Worm (Caenorhabditis elegans) whole organism, L4 larva: ENCODE measurements around the gene Y39A1A.31.

Experiments used
- F26F4.8 ChIP-seq: fragments of 200-800 bp; sonication (Bioruptor generic); conservative IDR thresholded peaks from 2 replicates; pipeline ENCODE4 v1.3.6; 2022; ENCODE audit warnings: missing genetic modification characterization, missing compliant biosample characterization
- T26A8.4 ChIP-seq: fragments of 200-800 bp; sonication (Bioruptor generic); IDR thresholded peaks from 2 replicates; pipeline ENCODE4 v1.3.6; 2022; ENCODE audit warnings: missing genetic modification characterization, missing compliant biosample characterization
- Y5F2A.4 ChIP-seq: fragments of 200-800 bp; sonication (Bioruptor generic); optimal IDR thresholded peaks from 2 replicates; lab custom pipeline; 2018; ENCODE audit warnings: mild to moderate bottlenecking, missing genetic modification characterization, missing compliant biosample characterization
- ZK546.5 ChIP-seq, 2 experiments: sonication (generic microtip); optimal IDR thresholded peaks; 2 replicates each; lab custom pipeline; 2017; ENCODE audit warnings: missing biosample characterization in 2 of 2, missing genetic modification characterization in 2 of 2
- aha-1 ChIP-seq: fragments of 150-350 bp; peaks from one replicate; lab custom pipeline; 2014; ENCODE audit warnings: missing biosample characterization, missing genetic modification characterization
- daf-8 ChIP-seq: fragments of 200-800 bp; sonication (Bioruptor generic); IDR thresholded peaks from 2 replicates; pipeline ENCODE4 v1.3.6; 2022; ENCODE audit warnings: missing genetic modification characterization, missing compliant biosample characterization
- dmd-9 ChIP-seq: fragments of 200-800 bp; sonication (Bioruptor generic); IDR thresholded peaks from 2 replicates; pipeline ENCODE4 v1.3.6; 2022; ENCODE audit warnings: missing genetic modification reagents, missing genetic modification characterization, missing compliant biosample characterization
- egl-27 ChIP-seq: sonication (generic microtip); optimal IDR thresholded peaks from 3 replicates; lab custom pipeline; 2017; ENCODE audit warnings: missing biosample characterization, missing genetic modification reagents, missing genetic modification characterization
- lin-15B ChIP-seq: fragments of 150-350 bp; sonication (generic microtip); optimal IDR thresholded peaks from 3 replicates; lab custom pipeline; 2014; ENCODE audit warnings: missing biosample characterization, missing genetic modification characterization
- lsy-2 ChIP-seq, 2 experiments: fragments of 150-350 bp in 1 of 2; sonication (generic microtip) in 1 of 2; optimal IDR thresholded peaks; 2 replicates each; lab custom pipeline; 2014 to 2017; ENCODE audit warnings: missing biosample characterization in 2 of 2, missing genetic modification characterization in 2 of 2
- mdt-29 ChIP-seq: fragments of 200-800 bp; sonication (Bioruptor generic); IDR thresholded peaks from 2 replicates; pipeline ENCODE4 v1.3.6; 2022; ENCODE audit warnings: missing genetic modification reagents, missing genetic modification characterization, missing compliant biosample characterization
- mep-1 ChIP-seq: fragments of 150-350 bp; sonication (generic microtip); optimal IDR thresholded peaks from 3 replicates; lab custom pipeline; 2014; ENCODE audit warnings: missing biosample characterization, missing genetic modification characterization
- mes-2 ChIP-seq: sonication (generic microtip); optimal IDR thresholded peaks from 2 replicates; lab custom pipeline; 2016; ENCODE audit warnings: missing genotype, mild to moderate bottlenecking, missing genetic modification characterization, missing compliant biosample characterization; ENCODE audit not compliant: poor library complexity, severe bottlenecking
- nhr-28 ChIP-seq: fragments of 150-350 bp; optimal IDR thresholded peaks from 2 replicates; lab custom pipeline; 2014; ENCODE audit warnings: missing biosample characterization, missing genetic modification characterization
- nhr-41 ChIP-seq: fragments of 200-800 bp; sonication (Bioruptor generic); IDR thresholded peaks from 2 replicates; pipeline ENCODE4 v1.3.6; 2022; ENCODE audit warnings: missing genetic modification reagents, missing genetic modification characterization, missing compliant biosample characterization
- nhr-42 ChIP-seq: fragments of 200-800 bp; sonication (Bioruptor generic); IDR thresholded peaks from 2 replicates; pipeline ENCODE4 v1.3.6; 2022; ENCODE audit warnings: missing genetic modification characterization, missing compliant biosample characterization
- nhr-6 ChIP-seq: fragments of 150-350 bp; optimal IDR thresholded peaks from 2 replicates; lab custom pipeline; 2014; ENCODE audit warnings: missing biosample characterization, missing genetic modification characterization
- pha-4 ChIP-seq, 2 experiments: fragments of 150-350 bp in 1 of 2; fragments of 200-800 bp in 1 of 2; sonication (Bioruptor generic) in 1 of 2; IDR thresholded peaks in 1 of 2; optimal IDR thresholded peaks in 1 of 2; 2 replicates each; pipeline versions ENCODE4 v1.3.6 to Lab custom; 2014 to 2022; ENCODE audit warnings: missing genetic modification characterization in 2 of 2, missing genetic modification reagents in 2 of 2, missing biosample characterization in 1 of 2, missing compliant biosample characterization in 1 of 2
- php-3 ChIP-seq: fragments of 200-800 bp; sonication (Bioruptor generic); IDR thresholded peaks from 2 replicates; pipeline ENCODE4 v1.3.6; 2022; ENCODE audit warnings: missing genetic modification reagents, missing genetic modification characterization, missing compliant biosample characterization
- snpc-4 ChIP-seq: fragments of 150-350 bp; optimal IDR thresholded peaks from 2 replicates; lab custom pipeline; 2014; ENCODE audit warnings: missing biosample characterization, missing genetic modification characterization
- tag-97 ChIP-seq: fragments of 200-800 bp; sonication (Bioruptor generic); IDR thresholded peaks from 2 replicates; pipeline ENCODE4 v1.3.6; 2022; ENCODE audit warnings: missing genetic modification characterization, missing compliant biosample characterization
- unc-130 ChIP-seq: sonication (generic microtip); optimal IDR thresholded peaks from 2 replicates; lab custom pipeline; 2016; ENCODE audit warnings: missing genetic modification reagents, missing genetic modification characterization, missing compliant biosample characterization
- unc-62 ChIP-seq, 3 experiments: fragments of 150-350 bp in 1 of 3; sonication (generic microtip); optimal IDR thresholded peaks in 2 of 3; peaks in 1 of 3; 1 replicate in 1 of 3; 2 replicates in 2 of 3; lab custom pipeline; 2014 to 2017; ENCODE audit warnings: missing biosample characterization in 3 of 3, missing genetic modification characterization in 3 of 3, missing genetic modification reagents in 3 of 3, missing genotype in 1 of 3

Gene Y39A1A.31

ce11 chrIII:10642781-10643180 lies 46.2 kb downstream of the Y39A1A.31 start, which contains the start of the genes dhs-11 and orc-1 (continued):
- TF ChIP-seq aha-1 (tag; lab: Kevin White, UChicago) (peak; percentile 67), mdt-29 (no peak), mep-1 (peak; percentile 26), nhr-41 (GFP tag; lab: Robert Waterston, UW) (no peak), nhr-28 (peak; percentile 9), nhr-42 (GFP tag; lab: Robert Waterston, UW) (no peak), dmd-9 (no peak), Y5F2A.4 (GFP tag; lab: Kevin White, UChicago) (no peak), nhr-6 (peak; percentile 47), snpc-4 (tag; lab: Kevin White, UChicago) (no peak), lin-15B (tag; lab: Kevin White, UChicago) (no peak), tag-97 (GFP tag; lab: Robert Waterston, UW) (no peak), unc-130 (GFP tag; lab: Kevin White, UChicago) (peak; percentile 32), ZK546.5 (tag; optimal IDR thresholded peaks at IDR 0.05; lab: Kevin White, UChicago) (no peak), php-3 (GFP tag; lab: Robert Waterston, UW) (no peak), pha-4 (GFP tag; IDR thresholded peaks at IDR 0.05; lab: Robert Waterston, UW) (no peak), pha-4 (tag; optimal IDR thresholded peaks at IDR 0.05; lab: Kevin White, UChicago) (no peak), mes-2 (tag; lab: Kevin White, UChicago) (peak; percentile 68), F26F4.8 (GFP tag; lab: Robert Waterston, UW) (no peak), lsy-2 (tag; optimal IDR thresholded peaks at IDR 0.05; lab: Kevin White, UChicago) (peak; percentile 69 to 99), T26A8.4 (GFP tag; lab: Robert Waterston, UW) (no peak)
- TF ChIP-seq, all 104 proteins: peak for 13

DNA sequence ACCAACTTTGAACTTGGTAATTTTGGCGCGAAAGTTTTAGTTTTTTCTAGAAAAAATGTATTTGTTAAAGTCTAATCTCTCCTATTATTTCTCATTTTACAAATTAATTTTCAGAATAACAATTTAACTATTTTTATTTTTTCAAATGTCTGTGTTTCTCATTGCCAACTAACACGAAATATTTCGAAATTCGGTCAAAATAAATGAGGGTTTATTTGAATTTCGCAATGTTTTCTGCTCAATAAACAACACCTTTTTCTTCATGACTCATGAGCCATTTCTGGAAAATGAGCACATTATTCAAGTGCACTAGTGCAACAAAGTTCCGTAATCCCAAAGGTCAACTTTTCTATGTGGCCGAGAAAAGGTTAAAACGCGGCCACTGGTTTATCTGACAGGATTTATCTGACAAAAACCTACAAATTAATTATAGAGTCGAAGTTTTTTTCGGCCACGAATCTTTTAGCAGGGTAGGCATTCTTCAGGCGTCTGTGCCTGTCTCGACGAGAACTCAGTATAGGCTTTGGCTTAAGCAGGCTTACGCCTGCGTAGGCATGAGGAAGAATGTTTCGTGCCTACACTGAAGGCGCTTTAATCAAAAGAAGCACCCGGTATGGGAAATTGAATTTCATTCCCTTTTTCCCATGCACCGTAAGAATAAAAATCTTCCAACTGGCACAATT lies 50.5 kb downstream of the Y39A1A.31 start, which contains the start of gene Y39A1A.27:
Gene Y39A1A.27 (plus strand): TSS at position 633 of the 683 bp plus-strand sequence.
- TF ChIP-seq daf-8 (GFP tag; lab: Robert Waterston, UW) (no peak), aha-1 (tag; lab: Kevin White, UChicago) (peak; percentile 18)

- TF ChIP-seq unc-62 (GFP tag; optimal IDR thresholded peaks at IDR 0.05 in 1 of 2; lab: Kevin White, UChicago) (peak in 1 of 2 experiments; percentile 92), unc-62 (tag; optimal IDR thresholded peaks at IDR 0.05; lab: Kevin White, UChicago) (no peak), egl-27 (no peak)
- TF ChIP-seq, all 104 proteins: peak for 1
Measured at ce11 chrIII:10637933-10638332, 51.0 kb downstream of the Y39A1A.31 start.
